Worm (Caenorhabditis elegans): Measurements from ENCODE around the gene sto-1.
A peak's percentile ranks its signal among the peaks of the same experiment; 100 is the strongest.

Gene sto-1

DNA sequence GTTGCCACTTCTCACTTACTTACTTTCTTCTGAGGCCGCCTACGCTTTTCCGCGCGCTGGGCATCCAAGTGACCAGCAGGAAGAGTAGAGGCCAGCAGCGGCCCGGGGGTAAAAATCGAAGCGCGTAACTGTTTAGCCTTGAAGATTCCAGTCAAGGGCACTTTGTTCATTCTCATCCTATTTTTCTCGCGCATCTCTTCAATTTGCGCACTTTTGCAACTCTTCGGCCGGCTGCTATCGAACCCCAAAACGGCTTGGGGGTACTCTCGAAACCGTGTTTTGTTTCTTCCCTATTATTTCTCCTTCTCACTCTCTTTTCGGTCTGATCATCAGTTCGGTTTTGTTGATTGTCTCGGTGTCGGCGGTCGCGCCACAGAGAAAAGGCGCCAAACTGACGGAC, 24.0 kb downstream of the sto-1 start:
- TF ChIP-seq F37D6.2 (tag; optimal IDR thresholded peaks at IDR 0.05) (no peak), hlh-11 (tag; optimal IDR thresholded peaks at IDR 0.05) (peak; percentile 23), unc-62 (GFP tag; optimal IDR thresholded peaks at IDR 0.05 in 1 of 2) (peak in 1 of 2 experiments; percentile 53), unc-62 (tag; optimal IDR thresholded peaks at IDR 0.05) (no peak), unc-39 (tag; optimal IDR thresholded peaks at IDR 0.05) (no peak), aha-1 (tag) (peak; percentile 91), nhr-102 (tag; optimal IDR thresholded peaks at IDR 0.05) (no peak), nhr-25 (tag; optimal IDR thresholded peaks at IDR 0.05; ENCODE audit: borderline replicate concordance, insufficient read depth) (peak; percentile 88), set-16 (GFP tag; IDR thresholded peaks at IDR 0.05) (peak; percentile 56), nhr-237 (tag; optimal IDR thresholded peaks at IDR 0.05) (no peak), mes-2 (tag; optimal IDR thresholded peaks at IDR 0.05; ENCODE audit: poor library complexity, severe bottlenecking) (peak; percentile 12)

DNA sequence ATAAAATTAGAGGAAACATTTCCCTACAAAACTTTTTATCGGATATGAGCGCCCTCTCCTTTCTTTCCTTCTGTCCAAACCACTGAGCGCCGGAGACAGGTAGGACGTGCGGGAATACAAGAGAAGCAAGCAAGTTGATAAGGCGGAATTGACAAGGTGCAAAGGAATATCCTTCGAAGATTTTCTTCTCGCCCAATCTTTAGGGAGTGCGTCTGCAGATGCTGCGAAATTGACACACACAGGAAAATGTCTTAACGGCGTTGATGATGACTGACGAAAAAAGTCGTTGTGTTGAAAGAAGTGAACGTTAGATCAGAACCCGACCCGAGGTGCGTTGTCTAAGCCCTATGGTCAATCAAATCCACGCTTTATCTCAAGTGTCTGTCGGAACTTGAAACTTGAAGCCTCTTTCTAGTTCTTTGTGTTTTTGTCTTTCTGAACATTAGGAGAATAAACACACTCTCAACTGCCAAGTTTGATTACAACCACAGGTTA, 25.2 kb downstream of the sto-1 start:
- TF ChIP-seq ceh-44 (GFP tag; IDR thresholded peaks at IDR 0.05) (no peak), mep-1 (tag; optimal IDR thresholded peaks at IDR 0.05) (no peak), aha-1 (tag) (peak; percentile 80), madf-5 (GFP tag; IDR thresholded peaks at IDR 0.05) (no peak), php-3 (GFP tag; IDR thresholded peaks at IDR 0.05) (no peak), mxl-3 (GFP tag; optimal IDR thresholded peaks at IDR 0.05) (peak; percentile 11), Y75B8A.6 (GFP tag; IDR thresholded peaks at IDR 0.05) (no peak), fkh-10 (GFP tag; optimal IDR thresholded peaks at IDR 0.05) (no peak), nhr-28 (tag; optimal IDR thresholded peaks at IDR 0.05) (peak; percentile 17), lim-7 (GFP tag; IDR thresholded peaks at IDR 0.05) (no peak), dpl-1 (GFP tag; optimal IDR thresholded peaks at IDR 0.05) (no peak), F49E8.2 (tag; optimal IDR thresholded peaks at IDR 0.05; ENCODE audit: borderline replicate concordance) (no peak), unc-62 (GFP tag; optimal IDR thresholded peaks at IDR 0.05 in 1 of 2) (peak in 1 of 2 experiments; percentile 98), unc-62 (tag; optimal IDR thresholded peaks at IDR 0.05) (no peak), ztf-7 (tag; optimal IDR thresholded peaks at IDR 0.05) (no peak), F44E2.7 (GFP tag; IDR thresholded peaks at IDR 0.05) (no peak), Y48G9A.11 (GFP tag; IDR thresholded peaks at IDR 0.05) (no peak), dmd-6 (GFP tag; IDR thresholded peaks at IDR 0.05) (no peak), nhr-11 (tag; optimal IDR thresholded peaks at IDR 0.05) (no peak), daf-19 (GFP tag; conservative IDR thresholded peaks at IDR 0.05) (no peak), lin-15B (tag; optimal IDR thresholded peaks at IDR 0.05) (no peak), mdl-1 (tag; optimal IDR thresholded peaks at IDR 0.05) (no peak), F10B5.3 (tag; optimal IDR thresholded peaks at IDR 0.05) (no peak), tra-1 (GFP tag; IDR thresholded peaks at IDR 0.05) (no peak), egl-27 (tag; optimal IDR thresholded peaks at IDR 0.05) (no peak), ztf-11 (tag; optimal IDR thresholded peaks at IDR 0.05) (no peak), lin-39 (tag; optimal IDR thresholded peaks at IDR 0.05) (no peak), pqm-1 (tag; optimal IDR thresholded peaks at IDR 0.05) (no peak), nhr-102 (tag; optimal IDR thresholded peaks at IDR 0.05) (no peak)

DNA sequence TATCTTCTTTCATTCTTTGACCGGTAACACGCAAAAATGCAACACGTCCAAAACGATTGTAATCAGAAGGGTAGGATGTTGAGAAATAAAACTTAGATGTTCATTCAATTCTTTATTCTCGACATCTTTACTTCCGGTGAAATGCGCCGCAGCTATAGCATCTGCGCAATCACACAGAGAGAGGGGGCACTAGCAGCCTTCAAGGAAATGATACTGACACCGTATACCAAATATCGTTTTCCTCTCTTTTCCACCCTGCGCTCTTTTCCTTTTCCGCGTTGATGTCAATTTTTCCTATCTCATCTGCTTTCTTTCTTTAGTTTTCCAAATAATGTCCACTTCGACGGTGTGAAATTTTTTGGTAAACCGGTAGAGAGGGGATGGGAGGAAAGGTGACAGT, 28.1 kb downstream of the sto-1 start:
- peak in 1 of 2 experiments; percentile 93 for TF ChIP-seq unc-62 (GFP tag; optimal IDR thresholded peaks at IDR 0.05 in 1 of 2)
- no peak for TF ChIP-seq unc-62 (tag; optimal IDR thresholded peaks at IDR 0.05)
- TF ChIP-seq mxl-3 (GFP tag; optimal IDR thresholded peaks at IDR 0.05), result peak; percentile 21
- no peak for TF ChIP-seq nhr-41 (GFP tag; IDR thresholded peaks at IDR 0.05)

All from whole organism, L4 larva.